Worm (Caenorhabditis elegans): ENCODE results near the gene decr-1.2.

The decr-1.2 gene

ce11 chrII:8569038-8569977 is 23.9 kb downstream of the decr-1.2 start, which contains the start of the genes col-38 and rpl-5:
Gene col-38 (minus strand): TSS chrII:8569088.
Gene rpl-5 (plus strand): TSS chrII:8569927.
- no peak for TF ChIP-seq lir-1 (GFP tag; conservative IDR thresholded peaks at IDR 0.05)
- TF ChIP-seq sdz-38 (tag; optimal IDR thresholded peaks at IDR 0.05), result no peak
- TF ChIP-seq lin-26 (GFP tag; IDR thresholded peaks at IDR 0.05), result no peak
- peak; percentile 79 for TF ChIP-seq snpc-3.4 (tag; optimal IDR thresholded peaks at IDR 0.05)
- no peak for TF ChIP-seq zfh-2 (GFP tag; conservative IDR thresholded peaks at IDR 0.05)
- TF ChIP-seq T07F8.4 (tag; optimal IDR thresholded peaks at IDR 0.05), result no peak
- no peak for TF ChIP-seq B0261.1 (tag; optimal IDR thresholded peaks at IDR 0.05)
- TF ChIP-seq tbp1 (GFP tag; optimal IDR thresholded peaks at IDR 0.05), result peak; percentile 63
- TF ChIP-seq F57A8.1 (GFP tag; optimal IDR thresholded peaks at IDR 0.05), result no peak
- TF ChIP-seq ztf-25 (GFP tag; IDR thresholded peaks at IDR 0.05), result no peak
- no peak for TF ChIP-seq egl-44 (GFP tag; IDR thresholded peaks at IDR 0.05)
- no peak for TF ChIP-seq ccch-3 (GFP tag; optimal IDR thresholded peaks at IDR 0.05)
- no peak for TF ChIP-seq F37B4.10 (GFP tag; IDR thresholded peaks at IDR 0.05)
- no peak for TF ChIP-seq dpff-1 (tag; optimal IDR thresholded peaks at IDR 0.05)
- no peak for TF ChIP-seq sea-2 (GFP tag; IDR thresholded peaks at IDR 0.05)
- TF ChIP-seq nhr-80 (tag; optimal IDR thresholded peaks at IDR 0.05), result peak; percentile 52
- no peak for TF ChIP-seq hlh-12 (tag; optimal IDR thresholded peaks at IDR 0.05)
- peak; percentile 69; the same call in 1 of the 2 replicates for TF ChIP-seq rcor-1 (GFP tag; IDR thresholded peaks at IDR 0.05)
- TF ChIP-seq dpl-1 (GFP tag; optimal IDR thresholded peaks at IDR 0.05), result peak; percentile 87
- peak; percentile 81 for TF ChIP-seq ekl-4 (GFP tag; IDR thresholded peaks at IDR 0.05)
- no peak for TF ChIP-seq F55B11.4 (tag; optimal IDR thresholded peaks at IDR 0.05; ENCODE audit: borderline replicate concordance, insufficient read depth)
- TF ChIP-seq chd-7 (tag; optimal IDR thresholded peaks at IDR 0.05), result no peak
- TF ChIP-seq F33H1.4 (GFP tag; IDR thresholded peaks at IDR 0.05), result peak; percentile 79
- no peak for TF ChIP-seq ama-1 (optimal IDR thresholded peaks at IDR 0.05)
- TF ChIP-seq ama-1 (GFP tag; optimal IDR thresholded peaks at IDR 0.05), result peak in 1 of 2 experiments; percentile 26
- 0 out of 2 replicates have a peak, but pooled peaks have one; percentile 36 for TF ChIP-seq ztf-28 (GFP tag; IDR thresholded peaks at IDR 0.05)
- TF ChIP-seq hrde-1 (tag; optimal IDR thresholded peaks at IDR 0.05; ENCODE audit: borderline replicate concordance), result no peak
- TF ChIP-seq ets-4 (GFP tag; optimal IDR thresholded peaks at IDR 0.05), result no peak
- TF ChIP-seq unc-130 (GFP tag; optimal IDR thresholded peaks at IDR 0.05), result peak; percentile 16
- no peak for TF ChIP-seq T26A5.8 (tag; optimal IDR thresholded peaks at IDR 0.05)
- no peak for TF ChIP-seq Y53G8AR.9 (GFP tag; conservative IDR thresholded peaks at IDR 0.05)
- TF ChIP-seq ceh-58 (GFP tag; IDR thresholded peaks at IDR 0.05), result no peak
- TF ChIP-seq snpc-1.3 (tag; optimal IDR thresholded peaks at IDR 0.05; ENCODE audit: insufficient read depth), result peak; percentile 91
- TF ChIP-seq Y56A3A.18 (GFP tag; IDR thresholded peaks at IDR 0.05), result no peak
- no peak for TF ChIP-seq hmg-20 (GFP tag; IDR thresholded peaks at IDR 0.05)
- no peak for TF ChIP-seq atf-7 (tag; optimal IDR thresholded peaks at IDR 0.05)
- TF ChIP-seq repo-1 (tag; optimal IDR thresholded peaks at IDR 0.05), result no peak
- TF ChIP-seq ztf-18 (tag; optimal IDR thresholded peaks at IDR 0.05), result peak; percentile 43
- no peak for TF ChIP-seq akir-1 (GFP tag; optimal IDR thresholded peaks at IDR 0.05)
- no peak for TF ChIP-seq rec-8 (tag; optimal IDR thresholded peaks at IDR 0.05)
- TF ChIP-seq tlf-1 (GFP tag; optimal IDR thresholded peaks at IDR 0.05), result peak; percentile 64
- peak; percentile 90 for TF ChIP-seq mcd-1 (GFP tag; IDR thresholded peaks at IDR 0.05)
- TF ChIP-seq madf-10 (tag; optimal IDR thresholded peaks at IDR 0.05), result peak; percentile 30
- no peak for TF ChIP-seq Y79H2A.3 (GFP tag; conservative IDR thresholded peaks at IDR 0.05)
- TF ChIP-seq lsl-1 (GFP tag; optimal IDR thresholded peaks at IDR 0.05), result peak; percentile 86
- TF ChIP-seq C17E4.6 (GFP tag; IDR thresholded peaks at IDR 0.05), result no peak
- TF ChIP-seq F57C9.4 (tag; optimal IDR thresholded peaks at IDR 0.05), result no peak

All from whole organism, young adult.